Worm (Caenorhabditis elegans) whole organism, early embryonic: ENCODE measurements around the gene tebp-1.

Experiments
- ama-1 ChIP-seq: fragments of 150-350 bp; optimal IDR thresholded peaks from 2 replicates; lab custom pipeline; 2014
- ceh-36 ChIP-seq: sonication (generic microtip); optimal IDR thresholded peaks from 2 replicates; lab custom pipeline; 2016; ENCODE audit warnings: missing genetic modification characterization, inconsistent platforms, missing compliant biosample characterization
- ets-7 ChIP-seq: sonication (generic microtip); optimal IDR thresholded peaks from 2 replicates; lab custom pipeline; 2016; ENCODE audit warnings: missing genotype, missing genetic modification characterization, missing compliant biosample characterization
- flt-1 ChIP-seq: fragments of 200-800 bp; sonication (Bioruptor generic); IDR thresholded peaks from 2 replicates; pipeline ENCODE4 v1.3.6; 2022; ENCODE audit warnings: missing genetic modification characterization, missing compliant biosample characterization
- hnd-1 ChIP-seq: sonication (generic microtip); optimal IDR thresholded peaks from 2 replicates; lab custom pipeline; 2016; ENCODE audit warnings: missing genetic modification characterization, missing compliant biosample characterization
- scrt-1 ChIP-seq: fragments of 200-800 bp; sonication (Bioruptor generic); IDR thresholded peaks from 2 replicates; pipeline ENCODE4 v1.3.6; 2022; ENCODE audit warnings: missing genetic modification characterization, missing compliant biosample characterization
- sea-1 ChIP-seq: fragments of 200-800 bp; sonication (Bioruptor generic); conservative IDR thresholded peaks from 2 replicates; pipeline ENCODE4 v1.3.6; 2022; ENCODE audit warnings: missing genetic modification characterization, missing compliant biosample characterization
- tbx-11 ChIP-seq: fragments of 200-800 bp; sonication (Bioruptor generic); IDR thresholded peaks from 2 replicates; pipeline ENCODE4 v1.3.6; 2022; ENCODE audit warnings: missing genetic modification characterization, missing compliant biosample characterization
- tbx-37 ChIP-seq: fragments of 200-800 bp; sonication (Bioruptor generic); conservative IDR thresholded peaks from 2 replicates; pipeline ENCODE4 v1.3.6; 2022; ENCODE audit warnings: missing genetic modification reagents, missing genetic modification characterization, missing compliant biosample characterization
- tra-4 ChIP-seq: sonication (generic microtip); optimal IDR thresholded peaks from 2 replicates; lab custom pipeline; 2017; ENCODE audit warnings: missing genetic modification characterization, missing compliant biosample characterization

DNA sequence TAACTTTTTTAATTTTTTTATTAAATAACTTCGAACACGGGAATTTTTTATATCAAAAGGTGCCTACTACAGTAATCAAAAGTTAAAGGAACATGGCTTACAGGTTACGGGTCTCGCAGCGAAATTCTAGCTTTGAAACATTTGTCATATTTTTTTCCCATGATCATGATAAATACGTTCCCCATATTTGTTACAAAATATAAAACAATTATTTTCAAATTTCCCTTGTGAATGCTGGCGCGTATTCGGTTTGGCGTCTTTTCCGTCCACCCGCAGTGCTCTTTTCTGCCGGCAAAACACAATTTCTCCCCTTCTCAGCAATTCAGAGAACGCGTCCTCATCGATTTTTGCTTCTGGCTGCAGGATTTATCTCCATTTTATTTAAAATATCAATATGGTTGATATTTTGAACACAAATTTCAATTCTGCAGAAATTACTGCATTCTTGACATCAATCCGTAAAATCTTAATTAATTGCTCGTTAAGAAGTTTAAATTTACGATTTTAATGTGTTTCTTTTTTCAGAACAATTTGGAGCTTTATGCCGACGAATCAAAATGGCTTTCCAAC lies 3.4 kb downstream of the tebp-1 start, which contains the start of gene imb-2:
- TF ChIP-seq tbx-11 (GFP tag; lab: Robert Waterston, UW) (no peak), tra-4 (no peak), tbx-37 (no peak), sea-1 (no peak), flt-1 (GFP tag; lab: Robert Waterston, UW) (no peak), ama-1 (lab: Kevin White, UChicago) (no peak), ets-7 (no peak), scrt-1 (GFP tag; lab: Robert Waterston, UW) (no peak), ceh-36 (no peak), hnd-1 (no peak)
